Fruit fly (Drosophila melanogaster) whole organism, wandering third instar larva: Measurements from ENCODE around the gene TTLL1B.
A peak's percentile ranks its signal among the peaks of the same experiment; 100 is the strongest.

Experiments used
- Abd-B ChIP-seq: fragments of >200 bp; optimal IDR thresholded peaks from 2 replicates; lab custom pipeline; 2017; ENCODE audit warnings: missing biosample characterization, missing genetic modification characterization
- CG9705 ChIP-seq: fragments of 200-800 bp; sonication (Bioruptor generic); optimal IDR thresholded peaks from 2 replicates; lab custom pipeline; 2018; ENCODE audit warnings: missing biosample characterization, mild to moderate bottlenecking, missing genetic modification characterization
- CrebA ChIP-seq: fragments of 200-800 bp; sonication (Bioruptor generic); optimal IDR thresholded peaks from 2 replicates; lab custom pipeline; 2016; ENCODE audit warnings: missing biosample characterization, mild to moderate bottlenecking, missing genetic modification characterization, borderline replicate concordance
- Dfd ChIP-seq: fragments of >200 bp; optimal IDR thresholded peaks from 2 replicates; lab custom pipeline; 2017; ENCODE audit warnings: missing biosample characterization, missing genetic modification characterization
- Dif ChIP-seq: fragments of 200-275, 200-300 bp; sonication (Bioruptor generic); optimal IDR thresholded peaks from 2 replicates; lab custom pipeline; 2018; ENCODE audit warnings: missing biosample characterization, missing genetic modification characterization; ENCODE audit not compliant: partially characterized antibody
- GATAd ChIP-seq: sonication (Bioruptor generic); optimal IDR thresholded peaks from 2 replicates; lab custom pipeline; 2016; ENCODE audit warnings: missing biosample characterization, missing genetic modification characterization
- HLH106 ChIP-seq: fragments of 200-800 bp; optimal IDR thresholded peaks from 3 replicates; lab custom pipeline; 2019; ENCODE audit warnings: missing biosample characterization, mild to moderate bottlenecking, missing genetic modification characterization, moderate library complexity
- Hnf4 ChIP-seq: fragments of 200-800 bp; sonication (Bioruptor generic); optimal IDR thresholded peaks from 2 replicates; lab custom pipeline; 2016; ENCODE audit warnings: missing biosample characterization, mild to moderate bottlenecking, missing genetic modification characterization
- Hr83 ChIP-seq: fragments of 200-300 bp; sonication (Bioruptor generic); optimal IDR thresholded peaks from 2 replicates; lab custom pipeline; 2016; ENCODE audit warnings: missing biosample characterization, mild to moderate bottlenecking, missing genetic modification characterization, moderate library complexity; ENCODE audit not compliant: poor library complexity, severe bottlenecking
- Jra ChIP-seq: sonication (Bioruptor generic); optimal IDR thresholded peaks from 2 replicates; lab custom pipeline; 2016; ENCODE audit warnings: missing biosample characterization, missing genetic modification characterization
- Mio ChIP-seq: sonication (Bioruptor generic); optimal IDR thresholded peaks from 2 replicates; lab custom pipeline; 2016; ENCODE audit warnings: missing biosample characterization, missing genetic modification characterization
- Myc ChIP-seq: fragments of >200 bp; optimal IDR thresholded peaks from 2 replicates; lab custom pipeline; 2017
- N ChIP-seq: fragments of >200 bp; optimal IDR thresholded peaks from 2 replicates; lab custom pipeline; 2018; ENCODE audit warnings: missing biosample characterization, missing external identifiers, missing genetic modification characterization
- OdsH ChIP-seq: fragments of 200-800 bp; sonication (Bioruptor generic); optimal IDR thresholded peaks from 2 replicates; lab custom pipeline; 2016; ENCODE audit warnings: missing biosample characterization, mild to moderate bottlenecking, missing genetic modification characterization
- Rel ChIP-seq, 2 experiments: fragments of 200-800 bp; sonication (Bioruptor generic) in 1 of 2; optimal IDR thresholded peaks; 2 replicates in 1 of 2; 3 replicates in 1 of 2; lab custom pipeline; 2016 to 2019; ENCODE audit warnings: mild to moderate bottlenecking in 2 of 2, missing biosample characterization in 2 of 2, missing genetic modification characterization in 2 of 2, moderate library complexity in 1 of 2
- Sp1 ChIP-seq: fragments of 200-800 bp; sonication (Bioruptor generic); optimal IDR thresholded peaks from 3 replicates; lab custom pipeline; 2019; ENCODE audit warnings: missing biosample characterization, mild to moderate bottlenecking, missing genetic modification characterization, moderate library complexity
- Vsx2 ChIP-seq: fragments of 200-300, 225-300 bp; sonication (Bioruptor generic); optimal IDR thresholded peaks from 2 replicates; lab custom pipeline; 2018; ENCODE audit warnings: missing biosample characterization, missing genetic modification characterization; ENCODE audit not compliant: partially characterized antibody
- br ChIP-seq: fragments of 200-800 bp; sonication (Bioruptor generic); optimal IDR thresholded peaks from 2 replicates; lab custom pipeline; 2016; ENCODE audit warnings: missing biosample characterization, missing genetic modification characterization
- brk ChIP-seq: fragments of 200-800 bp; sonication (Bioruptor generic); optimal IDR thresholded peaks from 2 replicates; lab custom pipeline; 2016; ENCODE audit warnings: missing biosample characterization, mild to moderate bottlenecking, missing genetic modification characterization
- dl ChIP-seq, 2 experiments: fragments of 175-275, 200-275 bp in 1 of 2; fragments of 200-275 bp in 1 of 2; sonication (Bioruptor generic); optimal IDR thresholded peaks; lab custom pipeline; 2018; ENCODE audit warnings: mild to moderate bottlenecking in 2 of 2, missing biosample characterization in 2 of 2, missing genetic modification characterization in 2 of 2, moderate library complexity in 2 of 2; ENCODE audit not compliant: partially characterized antibody in 2 of 2, insufficient read depth in 1 of 2
- dmrt93B ChIP-seq: fragments of 200-800 bp; sonication (Bioruptor generic); optimal IDR thresholded peaks from 2 replicates; lab custom pipeline; 2018; ENCODE audit warnings: missing biosample characterization, mild to moderate bottlenecking, missing genetic modification characterization
- dsf ChIP-seq: sonication (Bioruptor generic); optimal IDR thresholded peaks from 2 replicates; lab custom pipeline; 2016; ENCODE audit warnings: missing biosample characterization, missing genetic modification characterization, borderline replicate concordance
- foxo ChIP-seq, 2 experiments: fragments of 200-800 bp; sonication (Bioruptor generic); optimal IDR thresholded peaks; 2 replicates in 1 of 2; 3 replicates in 1 of 2; lab custom pipeline; 2016 to 2017; ENCODE audit warnings: missing biosample characterization in 2 of 2, missing genetic modification characterization in 2 of 2
- fru ChIP-seq: fragments of 200-800 bp; sonication (Bioruptor generic); optimal IDR thresholded peaks from 3 replicates; lab custom pipeline; 2016; ENCODE audit warnings: missing biosample characterization, mild to moderate bottlenecking, missing genetic modification characterization
- h ChIP-seq: fragments of 200-800 bp; sonication (Bioruptor generic); optimal IDR thresholded peaks from 3 replicates; lab custom pipeline; 2016; ENCODE audit warnings: missing biosample characterization, mild to moderate bottlenecking, missing genetic modification characterization
- jim ChIP-seq: fragments of 175-275, 200-325 bp; sonication (Bioruptor generic); optimal IDR thresholded peaks from 2 replicates; lab custom pipeline; 2016; ENCODE audit warnings: missing biosample characterization, mild to moderate bottlenecking, missing genetic modification characterization
- lola ChIP-seq: fragments of >200 bp; optimal IDR thresholded peaks from 2 replicates; lab custom pipeline; 2017; ENCODE audit warnings: missing biosample characterization, missing genetic modification characterization
- pan ChIP-seq: fragments of >200 bp; optimal IDR thresholded peaks from 2 replicates; lab custom pipeline; 2017
- psq ChIP-seq: fragments of 200-800 bp; sonication (Bioruptor generic); optimal IDR thresholded peaks from 3 replicates; lab custom pipeline; 2017; ENCODE audit warnings: missing biosample characterization, mild to moderate bottlenecking, missing genetic modification characterization, moderate library complexity
- rgr ChIP-seq: fragments of 200-800 bp; sonication (Bioruptor generic); optimal IDR thresholded peaks from 3 replicates; lab custom pipeline; 2016; ENCODE audit warnings: missing biosample characterization, mild to moderate bottlenecking, missing genetic modification characterization
- sage ChIP-seq: fragments of 200-800 bp; sonication (Bioruptor generic); optimal IDR thresholded peaks from 2 replicates; lab custom pipeline; 2016; ENCODE audit warnings: missing biosample characterization, mild to moderate bottlenecking, missing genetic modification characterization
- sv ChIP-seq: fragments of 200-800 bp; sonication (Bioruptor generic); optimal IDR thresholded peaks from 3 replicates; lab custom pipeline; 2016; ENCODE audit warnings: missing biosample characterization, missing genetic modification characterization
- usp ChIP-seq: fragments of >200 bp; optimal IDR thresholded peaks from 2 replicates; lab custom pipeline; 2017; ENCODE audit warnings: missing biosample characterization, missing genetic modification characterization
- woc ChIP-seq: sonication (Bioruptor generic); optimal IDR thresholded peaks from 2 replicates; lab custom pipeline; 2016; ENCODE audit warnings: missing biosample characterization, mild to moderate bottlenecking, missing genetic modification characterization

Gene TTLL1B

dm6 chr3L:4625387-4626386 lies 22.4 kb upstream of the TTLL1B start, which contains the start of gene Src64B:
Src64B (minus strand) TSS chr3L:4626196.
- peak; percentile 43 for TF ChIP-seq rgr (GFP tag; lab: Kevin White, UChicago)
- peak; percentile 26 for TF ChIP-seq Dfd
- TF ChIP-seq N (GFP tag; lab: Kevin White, UChicago), result peak; percentile 8
- TF ChIP-seq Abd-B, result no peak
- peak; percentile 36 for TF ChIP-seq br (GFP tag; lab: Kevin White, UChicago)
- peak; percentile 27 for TF ChIP-seq sv (GFP tag; lab: Kevin White, UChicago)
- peak in 1 of 2 experiments; percentile 4 for TF ChIP-seq foxo (GFP tag; optimal IDR thresholded peaks at IDR 0.05; lab: Kevin White, UChicago)
- TF ChIP-seq CG9705 (GFP tag; lab: Kevin White, UChicago), result no peak
- no peak for TF ChIP-seq Rel (GFP tag; optimal IDR thresholded peaks at IDR 0.05; lab: Kevin White, UChicago)
- peak; percentile 97 for TF ChIP-seq Rel (tag; optimal IDR thresholded peaks at IDR 0.05; lab: Kevin White, UChicago)
- TF ChIP-seq usp (GFP tag; lab: Kevin White, UChicago), result no peak
- no peak for TF ChIP-seq dsf (GFP tag; lab: Kevin White, UChicago)
- peak; percentile 75 for TF ChIP-seq fru (GFP tag; lab: Kevin White, UChicago)
- TF ChIP-seq HLH106, result peak; percentile 15
- peak; percentile 37 for TF ChIP-seq Sp1 (GFP tag; lab: Kevin White, UChicago)
- TF ChIP-seq Jra (GFP tag; lab: Kevin White, UChicago), result no peak
- TF ChIP-seq Hr83 (GFP tag; lab: Kevin White, UChicago), result no peak
- TF ChIP-seq h, result peak; percentile 16
- TF ChIP-seq Myc, result no peak
- no peak for TF ChIP-seq lola (GFP tag; lab: Kevin White, UChicago)
- peak; percentile 14 for TF ChIP-seq woc (GFP tag; lab: Kevin White, UChicago)
- TF ChIP-seq brk (GFP tag; lab: Kevin White, UChicago), result peak; percentile 50
- TF ChIP-seq OdsH (GFP tag; lab: Kevin White, UChicago), result no peak
- TF ChIP-seq Mio, result no peak
- TF ChIP-seq psq (GFP tag; lab: Kevin White, UChicago), result peak; percentile 95

- TF ChIP-seq sv (GFP tag; lab: Kevin White, UChicago), result no peak
- no peak for TF ChIP-seq CG9705 (GFP tag; lab: Kevin White, UChicago)
- TF ChIP-seq h, result no peak
- no peak for TF ChIP-seq CrebA (GFP tag; lab: Kevin White, UChicago)
- no peak for TF ChIP-seq OdsH (GFP tag; lab: Kevin White, UChicago)
- no peak for TF ChIP-seq fru (GFP tag; lab: Kevin White, UChicago)
- no peak for TF ChIP-seq usp (GFP tag; lab: Kevin White, UChicago)
- TF ChIP-seq HLH106, result no peak
- no peak for TF ChIP-seq rgr (GFP tag; lab: Kevin White, UChicago)
- no peak for TF ChIP-seq sage (GFP tag; lab: Kevin White, UChicago)
- TF ChIP-seq psq (GFP tag; lab: Kevin White, UChicago), result no peak
- TF ChIP-seq Hnf4, result no peak
- TF ChIP-seq Dfd, result no peak
- TF ChIP-seq woc (GFP tag; lab: Kevin White, UChicago), result no peak
Observed at dm6 chr3L:4626434-4626833, 21.6 kb upstream of the TTLL1B start, which contains the start of gene HDAC1. HDAC1 (plus strand) TSS chr3L:4626734.

dm6 chr3L:4627012-4627411 lies 21.1 kb upstream of the TTLL1B start:
- TF ChIP-seq jim (GFP tag; lab: Kevin White, UChicago) (no peak), Dif (GFP tag; lab: Kevin White, UChicago) (peak; percentile 43), Rel (GFP tag; optimal IDR thresholded peaks at IDR 0.05; lab: Kevin White, UChicago) (no peak), Rel (tag; optimal IDR thresholded peaks at IDR 0.05; lab: Kevin White, UChicago) (peak; percentile 9), pan (no peak), GATAd (no peak), rgr (GFP tag; lab: Kevin White, UChicago) (no peak), fru (GFP tag; lab: Kevin White, UChicago) (no peak)

dm6 chr3L:4634689-4635088 lies 13.4 kb upstream of the TTLL1B start, which contains the start of gene CG13716:
CG13716 (minus strand) TSS chr3L:4634789.
- no peak for TF ChIP-seq sv (GFP tag; lab: Kevin White, UChicago)
- TF ChIP-seq lola (GFP tag; lab: Kevin White, UChicago), result no peak
- TF ChIP-seq fru (GFP tag; lab: Kevin White, UChicago), result no peak
- no peak for TF ChIP-seq dmrt93B
- TF ChIP-seq woc (GFP tag; lab: Kevin White, UChicago), result no peak
- no peak for TF ChIP-seq jim (GFP tag; lab: Kevin White, UChicago)
- TF ChIP-seq dl (GFP tag; optimal IDR thresholded peaks at IDR 0.05; lab: Kevin White, UChicago; ENCODE audit: insufficient read depth in 1 of 2, partially characterized antibody in 2 of 2), result no peak
- no peak for TF ChIP-seq dsf (GFP tag; lab: Kevin White, UChicago)
- TF ChIP-seq N (GFP tag; lab: Kevin White, UChicago), result no peak
- no peak for TF ChIP-seq sage (GFP tag; lab: Kevin White, UChicago)
- no peak for TF ChIP-seq Rel (GFP tag; optimal IDR thresholded peaks at IDR 0.05; lab: Kevin White, UChicago)
- no peak for TF ChIP-seq Rel (tag; optimal IDR thresholded peaks at IDR 0.05; lab: Kevin White, UChicago)
- TF ChIP-seq Myc, result no peak
- TF ChIP-seq br (GFP tag; lab: Kevin White, UChicago), result no peak
- TF ChIP-seq foxo (GFP tag; optimal IDR thresholded peaks at IDR 0.05; lab: Kevin White, UChicago), result no peak
- no peak for TF ChIP-seq usp (GFP tag; lab: Kevin White, UChicago)
- TF ChIP-seq Vsx2 (GFP tag; lab: Kevin White, UChicago), result no peak
- TF ChIP-seq, all 38 proteins: peak for 0
